Worm (Caenorhabditis elegans) whole organism, L3 larva: ENCODE results near the gene duxl-1.
A peak's percentile ranks its signal among the peaks of the same experiment; 100 is the strongest.
"Not testable (repeated sequence)": the region's sequence is repeated elsewhere in the genome, so short reads cannot be mapped to it uniquely, and the experiment has no call there.

ENCODE experiments used
- ZK546.5 ChIP-seq: sonication (generic microtip); optimal IDR thresholded peaks from 2 replicates; lab custom pipeline; 2017; ENCODE audit warnings: missing biosample characterization, missing genetic modification characterization
- ama-1 ChIP-seq: fragments of 150-350 bp; optimal IDR thresholded peaks from 2 replicates; lab custom pipeline; 2018
- ceh-28 ChIP-seq: fragments of 150-350 bp; optimal IDR thresholded peaks from 2 replicates; lab custom pipeline; 2014; ENCODE audit warnings: missing biosample characterization, missing genetic modification reagents, missing genetic modification characterization
- ceh-9 ChIP-seq: sonication (generic microtip); optimal IDR thresholded peaks from 2 replicates; lab custom pipeline; 2018; ENCODE audit warnings: missing biosample characterization, missing genetic modification characterization
- elt-1 ChIP-seq: fragments of 150-350 bp; optimal IDR thresholded peaks from 2 replicates; lab custom pipeline; 2014; ENCODE audit warnings: missing biosample characterization, missing genetic modification characterization
- elt-3 ChIP-seq, 3 experiments: fragments of 150-350 bp in 1 of 3; sonication (generic microtip) in 2 of 3; optimal IDR thresholded peaks; 2 replicates in 2 of 3; 4 replicates in 1 of 3; lab custom pipeline; 2014 to 2017; ENCODE audit warnings: missing biosample characterization in 3 of 3, missing genetic modification characterization in 3 of 3
- fkh-10 ChIP-seq: sonication (generic microtip); optimal IDR thresholded peaks from 2 replicates; lab custom pipeline; 2017; ENCODE audit warnings: missing biosample characterization, missing genetic modification reagents, missing genetic modification characterization
- fkh-2 ChIP-seq: fragments of 150-350 bp; optimal IDR thresholded peaks from 2 replicates; lab custom pipeline; 2014; ENCODE audit warnings: missing biosample characterization, missing genetic modification reagents, missing genetic modification characterization
- fos-1 ChIP-seq: fragments of 150-350 bp; optimal IDR thresholded peaks from 2 replicates; lab custom pipeline; 2014; ENCODE audit warnings: missing biosample characterization, missing genetic modification characterization
- hmg-11 ChIP-seq: sonication (generic microtip); optimal IDR thresholded peaks from 2 replicates; lab custom pipeline; 2016; ENCODE audit warnings: missing genetic modification characterization, missing compliant biosample characterization
- mdl-1 ChIP-seq: fragments of 150-350 bp; optimal IDR thresholded peaks from 2 replicates; lab custom pipeline; 2014; ENCODE audit warnings: missing biosample characterization, missing genetic modification characterization
- mml-1 ChIP-seq: fragments of 150-350 bp; sonication (generic microtip); optimal IDR thresholded peaks from 3 replicates; lab custom pipeline; 2014; ENCODE audit warnings: missing biosample characterization, missing genetic modification characterization
- nfya-1 ChIP-seq: sonication (generic microtip); optimal IDR thresholded peaks from 2 replicates; lab custom pipeline; 2017; ENCODE audit warnings: missing genetic modification characterization, mild to moderate bottlenecking, missing compliant biosample characterization, antibody characterized with exemption, moderate library complexity; ENCODE audit not compliant: insufficient read depth
- nhr-11 ChIP-seq: fragments of 150-350 bp; optimal IDR thresholded peaks from 2 replicates; lab custom pipeline; 2014; ENCODE audit warnings: missing biosample characterization, missing genetic modification characterization
- nhr-12 ChIP-seq: fragments of 150-350 bp; optimal IDR thresholded peaks from 2 replicates; lab custom pipeline; 2014; ENCODE audit warnings: missing biosample characterization, missing genetic modification characterization
- nhr-43 ChIP-seq: sonication (generic microtip); optimal IDR thresholded peaks from 2 replicates; lab custom pipeline; 2016; ENCODE audit warnings: mild to moderate bottlenecking, missing genetic modification characterization, missing compliant biosample characterization; ENCODE audit not compliant: poor library complexity, severe bottlenecking
- nhr-67 ChIP-seq: fragments of 150-350 bp; optimal IDR thresholded peaks from 2 replicates; lab custom pipeline; 2014; ENCODE audit warnings: missing biosample characterization, missing genetic modification characterization
- nhr-76 ChIP-seq: fragments of 150-350 bp; sonication (generic microtip); optimal IDR thresholded peaks from 5 replicates; lab custom pipeline; 2014; ENCODE audit warnings: missing biosample characterization, missing genetic modification characterization
- nhr-77 ChIP-seq: fragments of 150-350 bp; optimal IDR thresholded peaks from 2 replicates; lab custom pipeline; 2014; ENCODE audit warnings: missing biosample characterization, missing genetic modification characterization
- pha-4 ChIP-seq: fragments of 150-350 bp; optimal IDR thresholded peaks from 2 replicates; lab custom pipeline; 2014; ENCODE audit warnings: missing biosample characterization, missing genetic modification reagents, missing genetic modification characterization
- pqm-1 ChIP-seq: fragments of 150-350 bp; optimal IDR thresholded peaks from 2 replicates; lab custom pipeline; 2017; ENCODE audit warnings: missing biosample characterization, missing genetic modification characterization, inconsistent platforms
- sea-2 ChIP-seq: fragments of 150-350 bp; sonication (generic microtip); optimal IDR thresholded peaks from 4 replicates; lab custom pipeline; 2014; ENCODE audit warnings: missing biosample characterization, missing genetic modification reagents, missing genetic modification characterization
- skn-1 ChIP-seq: fragments of 150-350 bp; optimal IDR thresholded peaks from 2 replicates; lab custom pipeline; 2014; ENCODE audit warnings: missing biosample characterization, missing genetic modification characterization
- tbx-2 ChIP-seq: sonication (generic microtip); optimal IDR thresholded peaks from 2 replicates; lab custom pipeline; 2016; ENCODE audit warnings: mild to moderate bottlenecking, missing genetic modification characterization, missing compliant biosample characterization
- unc-39 ChIP-seq: sonication (generic microtip); optimal IDR thresholded peaks from 4 replicates; lab custom pipeline; 2017; ENCODE audit warnings: missing biosample characterization, missing genetic modification characterization
- unc-62 ChIP-seq: fragments of 150-350 bp; sonication (generic microtip); optimal IDR thresholded peaks from 4 replicates; lab custom pipeline; 2014; ENCODE audit warnings: missing biosample characterization, missing genetic modification reagents, missing genetic modification characterization
- ztf-11 ChIP-seq: fragments of 150-350 bp; optimal IDR thresholded peaks from 2 replicates; lab custom pipeline; 2014; ENCODE audit warnings: missing biosample characterization, missing genetic modification characterization
- ztf-4 ChIP-seq: fragments of 150-350 bp; optimal IDR thresholded peaks from 2 replicates; lab custom pipeline; 2014; ENCODE audit warnings: missing biosample characterization, missing genetic modification characterization

duxl-1 gene

DNA sequence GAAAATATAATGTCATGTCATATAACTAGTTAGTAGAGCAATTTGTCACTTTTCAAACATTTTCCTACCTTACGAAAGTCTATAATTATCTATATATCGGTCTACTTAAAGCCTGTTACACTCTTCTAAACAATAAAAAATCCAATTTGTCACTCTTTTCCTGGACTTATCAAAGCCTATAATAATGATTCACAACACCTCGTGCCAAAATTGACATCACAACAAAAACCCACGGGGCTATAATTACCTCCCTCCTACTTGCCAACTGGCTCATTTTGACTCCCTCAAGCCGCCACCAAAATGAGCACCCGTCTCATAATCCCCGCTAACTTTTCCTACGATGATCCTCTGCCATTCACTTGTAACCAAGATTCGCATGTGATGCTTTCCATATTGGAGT is 27.1 kb upstream of the duxl-1 start, which contains the start of gene srg-20:
TSS of gene srg-20 (plus strand) at position 301 of the 400 bp plus-strand sequence.
- TF ChIP-seq unc-62; nhr-76 (tag; lab: Kevin White, UChicago); ceh-28 (tag; lab: Kevin White, UChicago): not testable (repeated sequence)

DNA sequence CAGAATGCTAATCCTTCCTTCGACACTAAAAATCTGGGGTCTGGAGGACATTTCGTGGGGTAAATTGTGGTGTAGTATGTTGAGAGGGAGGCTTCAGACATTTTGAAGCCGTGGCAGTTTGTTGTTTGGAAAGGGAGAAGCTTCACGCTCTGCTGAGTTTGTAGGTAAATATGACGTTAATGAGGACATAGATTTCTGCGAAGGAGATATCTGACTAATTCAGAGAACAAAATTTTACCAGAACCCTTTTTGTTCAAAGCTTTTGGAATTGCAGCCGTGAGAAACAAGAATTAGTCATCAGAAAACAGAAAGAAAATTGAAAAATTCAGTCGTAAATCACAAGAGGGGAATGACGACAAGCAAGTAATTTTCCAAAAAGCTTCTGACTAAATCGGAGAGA is 23.0 kb upstream of the duxl-1 start, which contains the start of gene srh-72:
TSS of gene srh-72 (minus strand) at position 101 of the 400 bp plus-strand sequence.
- no peak for TF ChIP-seq unc-39 (tag; lab: Kevin White, UChicago)
- TF ChIP-seq, all 47 proteins: peak for 0

DNA sequence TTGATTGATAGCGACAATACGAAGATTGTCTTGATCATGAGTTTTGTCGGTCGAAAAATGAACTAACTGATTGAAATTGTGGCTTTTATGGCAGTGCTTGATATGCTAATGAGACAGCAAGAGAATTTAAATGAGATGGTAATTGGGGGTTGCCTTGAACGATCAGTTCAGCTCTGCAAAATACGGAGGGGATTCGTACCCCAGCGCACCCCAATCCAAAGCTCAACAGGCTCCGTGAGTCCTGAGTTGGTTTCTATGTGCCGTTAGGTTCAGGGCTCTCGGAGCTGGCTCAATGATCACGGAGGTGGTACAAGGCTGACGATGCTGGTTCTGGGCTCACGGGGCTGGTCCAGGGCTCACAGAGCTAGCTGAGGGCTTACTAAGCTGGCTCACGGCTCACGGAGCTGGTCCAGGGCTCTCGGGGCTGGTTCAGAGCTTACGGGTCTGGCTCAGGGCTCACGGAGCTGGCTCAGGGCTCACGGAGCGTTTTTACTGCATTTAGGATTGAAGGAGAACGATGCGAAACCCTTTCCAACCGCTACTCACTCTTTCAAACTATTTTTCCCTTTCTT is 18.6 kb upstream of the duxl-1 start, which contains the start of gene ZC204.6:
TSS of gene ZC204.6 (minus strand) at position 51 of the 572 bp plus-strand sequence.
- TF ChIP-seq nhr-12 (tag; lab: Kevin White, UChicago) (no peak), pqm-1 (tag; lab: Kevin White, UChicago) (no peak)
- TF ChIP-seq, all 47 proteins: peak for 0

DNA sequence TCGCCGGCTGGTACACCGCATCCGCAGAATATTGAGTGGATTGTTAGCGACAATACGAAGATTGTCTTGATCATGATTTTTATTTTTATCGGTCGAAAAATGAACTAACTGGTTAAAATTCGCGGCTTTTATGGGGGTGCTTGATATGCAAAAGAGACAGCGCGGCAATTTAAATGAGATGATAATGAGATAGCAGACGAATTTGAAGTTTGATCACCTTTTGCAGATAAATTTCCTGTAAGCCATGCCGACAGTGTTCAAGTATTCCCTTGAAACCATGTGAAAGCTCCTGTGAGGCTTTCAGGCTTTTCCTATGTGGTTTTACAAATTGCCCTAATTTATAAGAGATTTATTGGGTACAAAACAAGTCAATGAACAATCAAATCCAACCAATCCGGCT is 17.3 kb upstream of the duxl-1 start, which contains the start of gene ZC204.17:
TSS of gene ZC204.17 (minus strand) at position 101 of the 400 bp plus-strand sequence.
- TF ChIP-seq nhr-43 (tag; lab: Kevin White, UChicago) (no peak), nhr-77 (no peak), ztf-4 (no peak)
- TF ChIP-seq, all 47 proteins: peak for 0

DNA sequence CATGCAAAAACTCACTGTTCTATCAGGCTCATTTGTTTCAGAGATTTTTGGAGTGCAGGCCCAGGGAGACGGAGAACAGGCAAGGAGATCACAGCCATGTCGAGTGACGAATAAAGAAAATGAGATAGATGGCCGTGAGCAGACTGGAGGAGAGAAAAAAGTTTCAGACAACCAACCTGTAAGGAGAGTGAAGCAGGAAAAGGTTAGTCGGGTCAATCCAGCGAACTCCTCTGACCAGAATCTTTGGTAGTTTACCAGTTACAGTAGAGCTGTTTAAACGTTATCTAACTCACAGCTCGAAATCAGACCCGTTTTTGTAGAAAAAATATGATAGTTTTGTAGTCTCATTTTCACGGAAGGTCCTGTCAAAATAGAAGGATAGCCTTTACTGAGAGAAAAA is 14.7 kb upstream of the duxl-1 start, which contains the start of gene fbxb-21:
TSS of gene fbxb-21 (minus strand) at position 101 of the 400 bp plus-strand sequence.
- TF ChIP-seq ceh-28 (tag; lab: Kevin White, UChicago), result no peak
- no peak for TF ChIP-seq mml-1
- peak; percentile 44 for TF ChIP-seq fkh-10 (GFP tag; lab: Kevin White, UChicago)
- TF ChIP-seq ama-1 (lab: Kevin White, UChicago), result no peak
- TF ChIP-seq ZK546.5, result no peak
- TF ChIP-seq elt-1 (tag; lab: Kevin White, UChicago), result no peak
- no peak for TF ChIP-seq ceh-9 (tag; lab: Kevin White, UChicago)
- TF ChIP-seq fkh-2 (tag; lab: Kevin White, UChicago), result no peak

DNA sequence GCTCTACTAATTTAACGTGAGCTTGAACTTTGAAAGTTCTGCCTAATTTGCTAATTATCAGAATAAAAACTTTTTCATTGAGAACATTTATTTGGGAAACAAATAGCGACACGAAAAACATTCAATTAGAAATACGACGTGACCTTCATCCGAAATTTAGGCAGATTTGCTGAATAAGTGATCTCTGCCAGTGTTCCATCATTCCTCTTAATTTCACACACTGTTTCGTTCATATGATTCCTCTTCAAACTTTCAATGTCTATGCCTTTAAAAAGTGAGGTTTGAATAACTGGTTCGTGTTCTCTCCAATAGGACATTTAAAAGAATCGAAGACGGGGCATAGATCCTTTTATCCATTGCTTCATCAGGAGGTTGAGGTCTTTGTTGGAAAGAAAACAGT is 13.0 kb upstream of the duxl-1 start, which contains the start of gene fbxb-20:
TSS of gene fbxb-20 (minus strand) at position 101 of the 400 bp plus-strand sequence.
- TF ChIP-seq ceh-9 (tag; lab: Kevin White, UChicago) (no peak), pha-4 (tag; lab: Kevin White, UChicago) (no peak), nhr-43 (tag; lab: Kevin White, UChicago) (no peak), skn-1 (tag; lab: Kevin White, UChicago) (no peak), tbx-2 (tag; lab: Kevin White, UChicago) (no peak), pqm-1 (tag; lab: Kevin White, UChicago) (no peak), ZK546.5 (no peak), nhr-11 (tag; lab: Kevin White, UChicago) (no peak), elt-3 (tag; optimal IDR thresholded peaks at IDR 0.05; lab: Kevin White, UChicago) (no peak)

DNA sequence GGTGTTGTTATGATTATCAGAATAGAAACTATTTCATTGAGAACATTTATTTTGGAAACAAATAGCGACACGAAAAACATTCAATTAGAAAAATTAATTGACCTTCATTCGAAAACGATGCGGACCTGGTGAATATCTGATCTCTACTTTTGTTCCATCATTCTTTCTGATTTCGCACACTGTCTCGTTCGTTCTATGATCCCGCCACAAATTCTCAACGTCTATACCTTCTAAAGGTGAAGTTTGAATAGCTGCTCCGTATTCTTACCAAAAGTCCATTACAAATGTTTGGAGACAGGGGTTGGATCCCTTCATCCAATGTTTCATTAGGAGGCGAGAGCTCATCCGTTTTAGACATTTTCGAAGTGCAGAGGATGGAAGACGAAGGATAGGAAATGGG is 11.7 kb upstream of the duxl-1 start, which contains the start of gene fbxb-16:
TSS of gene fbxb-16 (minus strand) at position 101 of the 400 bp plus-strand sequence.
- peak; percentile 15 for TF ChIP-seq fkh-10 (GFP tag; lab: Kevin White, UChicago)
- no peak for TF ChIP-seq fos-1 (tag; lab: Kevin White, UChicago)
- TF ChIP-seq, all 47 proteins: peak for 1

DNA sequence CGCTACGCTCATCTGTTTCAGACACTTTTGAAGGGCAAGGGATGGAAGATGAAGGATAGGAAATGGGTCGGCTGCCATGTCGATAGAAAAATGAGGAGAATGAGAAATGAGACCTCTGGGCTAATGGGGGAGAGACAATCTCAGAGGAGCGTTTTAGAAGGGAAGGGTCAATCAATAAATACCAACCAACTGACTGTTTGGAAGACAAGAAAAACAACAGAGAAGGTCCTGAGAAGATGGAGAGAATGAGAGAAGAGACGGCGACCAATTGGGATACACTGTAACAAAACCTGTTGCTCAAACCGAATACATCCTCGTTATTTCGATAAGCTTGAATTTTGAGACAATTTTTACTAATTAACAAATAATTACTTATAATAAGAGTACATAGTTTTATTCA is 10.1 kb upstream of the duxl-1 start, which contains the start of gene fbxb-15:
TSS of gene fbxb-15 (minus strand) at position 101 of the 400 bp plus-strand sequence.
- TF ChIP-seq ZK546.5 (no peak), pha-4 (tag; lab: Kevin White, UChicago) (no peak), ama-1 (lab: Kevin White, UChicago) (no peak), sea-2 (GFP tag; lab: Kevin White, UChicago) (no peak), nhr-67 (tag; lab: Kevin White, UChicago) (no peak), mdl-1 (tag; lab: Kevin White, UChicago) (no peak), nfya-1 (tag; lab: Kevin White, UChicago) (no peak), ztf-11 (tag; lab: Kevin White, UChicago) (no peak), hmg-11 (tag; lab: Kevin White, UChicago) (no peak), pqm-1 (tag; lab: Kevin White, UChicago) (no peak)
